Worm (Caenorhabditis elegans) whole organism, L4 larva: ENCODE measurements around the gene C05C10.2.

Experiments used
- F10B5.3 ChIP-seq: sonication (generic microtip); optimal IDR thresholded peaks from 2 replicates; lab custom pipeline; 2016; ENCODE audit warnings: mild to moderate bottlenecking, missing genetic modification characterization, missing compliant biosample characterization
- F26F4.8 ChIP-seq: fragments of 200-800 bp; sonication (Bioruptor generic); conservative IDR thresholded peaks from 2 replicates; pipeline ENCODE4 v1.3.6; 2022; ENCODE audit warnings: missing genetic modification characterization, missing compliant biosample characterization
- F49E8.2 ChIP-seq: sonication (generic microtip); optimal IDR thresholded peaks from 2 replicates; lab custom pipeline; 2016; ENCODE audit warnings: missing compliant biosample characterization, mild to moderate bottlenecking, missing genetic modification characterization, borderline replicate concordance
- R02D3.7 ChIP-seq: fragments of 150-350 bp; sonication (generic microtip); optimal IDR thresholded peaks from 3 replicates; lab custom pipeline; 2014; ENCODE audit warnings: missing biosample characterization, missing genetic modification characterization
- ZK546.5 ChIP-seq, 2 experiments: sonication (generic microtip); optimal IDR thresholded peaks; 2 replicates each; lab custom pipeline; 2017; ENCODE audit warnings: missing biosample characterization in 2 of 2, missing genetic modification characterization in 2 of 2
- attf-4 ChIP-seq: sonication (generic microtip); optimal IDR thresholded peaks from 3 replicates; lab custom pipeline; 2017; ENCODE audit warnings: missing biosample characterization, missing genetic modification characterization
- ceh-20 ChIP-seq: fragments of 200-800 bp; sonication (Bioruptor generic); IDR thresholded peaks from 2 replicates; pipeline ENCODE4 v1.3.6; 2022; ENCODE audit warnings: missing genetic modification reagents, missing genetic modification characterization, missing compliant biosample characterization
- ceh-32 ChIP-seq: sonication (generic microtip); optimal IDR thresholded peaks from 2 replicates; lab custom pipeline; 2016; ENCODE audit warnings: mild to moderate bottlenecking, missing genetic modification characterization, missing compliant biosample characterization; ENCODE audit not compliant: poor library complexity
- ceh-82 ChIP-seq: sonication (generic microtip); optimal IDR thresholded peaks from 2 replicates; lab custom pipeline; 2017; ENCODE audit warnings: missing biosample characterization, missing genetic modification characterization
- ces-1 ChIP-seq: fragments of 150-350 bp; sonication (generic microtip); optimal IDR thresholded peaks from 4 replicates; lab custom pipeline; 2014; ENCODE audit warnings: missing biosample characterization, missing genetic modification reagents, missing genetic modification characterization
- daf-12 ChIP-seq: fragments of 150-350 bp; optimal IDR thresholded peaks from 2 replicates; lab custom pipeline; 2014; ENCODE audit warnings: missing biosample characterization, missing genetic modification reagents, missing genetic modification characterization
- dmd-6 ChIP-seq: fragments of 200-800 bp; sonication (Bioruptor generic); IDR thresholded peaks from 2 replicates; pipeline ENCODE4 v1.3.6; 2022; ENCODE audit warnings: missing genetic modification reagents, missing genetic modification characterization, missing compliant biosample characterization
- dmd-8 ChIP-seq: fragments of 200-800 bp; sonication (Bioruptor generic); IDR thresholded peaks from 2 replicates; pipeline ENCODE4 v1.3.6; 2022; ENCODE audit warnings: missing genetic modification characterization, missing compliant biosample characterization
- dmd-9 ChIP-seq: fragments of 200-800 bp; sonication (Bioruptor generic); IDR thresholded peaks from 2 replicates; pipeline ENCODE4 v1.3.6; 2022; ENCODE audit warnings: missing genetic modification reagents, missing genetic modification characterization, missing compliant biosample characterization
- egl-27 ChIP-seq: sonication (generic microtip); optimal IDR thresholded peaks from 3 replicates; lab custom pipeline; 2017; ENCODE audit warnings: missing biosample characterization, missing genetic modification reagents, missing genetic modification characterization
- egl-43 ChIP-seq: fragments of 200-800 bp; sonication (Bioruptor generic); IDR thresholded peaks from 2 replicates; pipeline ENCODE4 v1.3.6; 2022; ENCODE audit warnings: missing genetic modification reagents, missing genetic modification characterization, missing compliant biosample characterization
- fos-1 ChIP-seq: fragments of 150-350 bp; optimal IDR thresholded peaks from 2 replicates; lab custom pipeline; 2014; ENCODE audit warnings: missing biosample characterization, missing genetic modification characterization
- gei-8 ChIP-seq: fragments of 200-800 bp; sonication (Bioruptor generic); optimal IDR thresholded peaks from 2 replicates; lab custom pipeline; 2018; ENCODE audit warnings: mild to moderate bottlenecking, missing genetic modification characterization, missing compliant biosample characterization
- hlh-30 ChIP-seq: sonication (generic microtip); optimal IDR thresholded peaks from 2 replicates; lab custom pipeline; 2017; ENCODE audit warnings: antibody characterized with exemption, mild to moderate bottlenecking, missing genetic modification characterization, missing compliant biosample characterization; ENCODE audit not compliant: insufficient read depth
- jun-1 ChIP-seq: fragments of 150-350 bp; optimal IDR thresholded peaks from 2 replicates; lab custom pipeline; 2014; ENCODE audit warnings: missing biosample characterization, missing genetic modification reagents, missing genetic modification characterization
- lin-1 ChIP-seq: fragments of 200-800 bp; sonication (Bioruptor generic); IDR thresholded peaks from 2 replicates; pipeline ENCODE4 v1.3.6; 2022; ENCODE audit warnings: missing genetic modification reagents, missing genetic modification characterization, missing compliant biosample characterization
- lin-15B ChIP-seq: fragments of 150-350 bp; sonication (generic microtip); optimal IDR thresholded peaks from 3 replicates; lab custom pipeline; 2014; ENCODE audit warnings: missing biosample characterization, missing genetic modification characterization
- lin-29 ChIP-seq: fragments of 200-800 bp; sonication (Bioruptor generic); IDR thresholded peaks from 2 replicates; pipeline ENCODE4 v1.3.6; 2022; ENCODE audit warnings: missing genetic modification reagents, missing genetic modification characterization, missing compliant biosample characterization
- lin-39 ChIP-seq: fragments of 150-350 bp; optimal IDR thresholded peaks from 2 replicates; lab custom pipeline; 2014; ENCODE audit warnings: missing biosample characterization, missing genetic modification reagents, missing genetic modification characterization
- madf-9 ChIP-seq: fragments of 200-800 bp; sonication (Bioruptor generic); conservative IDR thresholded peaks from 2 replicates; pipeline ENCODE4 v1.3.6; 2022; ENCODE audit warnings: missing genetic modification reagents, missing genetic modification characterization, missing compliant biosample characterization
- mdt-29 ChIP-seq: fragments of 200-800 bp; sonication (Bioruptor generic); IDR thresholded peaks from 2 replicates; pipeline ENCODE4 v1.3.6; 2022; ENCODE audit warnings: missing genetic modification reagents, missing genetic modification characterization, missing compliant biosample characterization
- mep-1 ChIP-seq: fragments of 150-350 bp; sonication (generic microtip); optimal IDR thresholded peaks from 3 replicates; lab custom pipeline; 2014; ENCODE audit warnings: missing biosample characterization, missing genetic modification characterization
- mes-2 ChIP-seq: sonication (generic microtip); optimal IDR thresholded peaks from 2 replicates; lab custom pipeline; 2016; ENCODE audit warnings: missing genotype, mild to moderate bottlenecking, missing genetic modification characterization, missing compliant biosample characterization; ENCODE audit not compliant: poor library complexity, severe bottlenecking
- mxl-2 ChIP-seq: fragments of 200-800 bp; sonication (Bioruptor generic); conservative IDR thresholded peaks from 2 replicates; pipeline ENCODE4 v1.3.6; 2022; ENCODE audit warnings: missing genetic modification reagents, missing genetic modification characterization, missing compliant biosample characterization
- mxl-3 ChIP-seq: fragments of 200-800 bp; sonication (Bioruptor generic); optimal IDR thresholded peaks from 2 replicates; lab custom pipeline; 2018; ENCODE audit warnings: mild to moderate bottlenecking, missing genetic modification characterization, missing compliant biosample characterization
- nhr-10 ChIP-seq: fragments of 150-350 bp; optimal IDR thresholded peaks from 2 replicates; lab custom pipeline; 2014; ENCODE audit warnings: missing biosample characterization, missing genetic modification characterization
- nhr-11 ChIP-seq: fragments of 150-350 bp; optimal IDR thresholded peaks from 2 replicates; lab custom pipeline; 2014; ENCODE audit warnings: missing biosample characterization, missing genetic modification characterization
- nhr-111 ChIP-seq: fragments of 200-800 bp; sonication (Bioruptor generic); optimal IDR thresholded peaks from 2 replicates; lab custom pipeline; 2018; ENCODE audit warnings: mild to moderate bottlenecking, missing genetic modification characterization, missing compliant biosample characterization
- nhr-25 ChIP-seq: sonication (generic microtip); optimal IDR thresholded peaks from 2 replicates; lab custom pipeline; 2017; ENCODE audit warnings: missing genetic modification characterization, mild to moderate bottlenecking, missing compliant biosample characterization, antibody characterized with exemption, moderate library complexity, borderline replicate concordance; ENCODE audit not compliant: insufficient read depth
- nhr-42 ChIP-seq: fragments of 200-800 bp; sonication (Bioruptor generic); IDR thresholded peaks from 2 replicates; pipeline ENCODE4 v1.3.6; 2022; ENCODE audit warnings: missing genetic modification characterization, missing compliant biosample characterization
- nhr-48 ChIP-seq: sonication (generic microtip); optimal IDR thresholded peaks from 2 replicates; lab custom pipeline; 2016; ENCODE audit warnings: mild to moderate bottlenecking, missing genetic modification characterization, missing compliant biosample characterization
- nhr-76 ChIP-seq: fragments of 150-350 bp; optimal IDR thresholded peaks from 2 replicates; lab custom pipeline; 2014; ENCODE audit warnings: missing biosample characterization, missing genetic modification characterization
- nhr-77 ChIP-seq: fragments of 150-350 bp; optimal IDR thresholded peaks from 2 replicates; lab custom pipeline; 2014; ENCODE audit warnings: missing biosample characterization, missing genetic modification characterization
- php-3 ChIP-seq: fragments of 200-800 bp; sonication (Bioruptor generic); IDR thresholded peaks from 2 replicates; pipeline ENCODE4 v1.3.6; 2022; ENCODE audit warnings: missing genetic modification reagents, missing genetic modification characterization, missing compliant biosample characterization
- pqm-1 ChIP-seq: sonication (generic microtip); optimal IDR thresholded peaks from 2 replicates; lab custom pipeline; 2017; ENCODE audit warnings: missing biosample characterization, missing genetic modification characterization
- rbr-2 ChIP-seq: sonication (generic microtip); optimal IDR thresholded peaks from 2 replicates; lab custom pipeline; 2016; ENCODE audit warnings: missing genotype, missing genetic modification characterization, missing compliant biosample characterization
- saeg-2 ChIP-seq: fragments of 200-800 bp; sonication (Bioruptor generic); IDR thresholded peaks from 2 replicates; pipeline ENCODE4 v1.3.6; 2022; ENCODE audit warnings: missing genetic modification reagents, missing genetic modification characterization, missing compliant biosample characterization
- sdz-12 ChIP-seq: fragments of 200-800 bp; sonication (Bioruptor generic); optimal IDR thresholded peaks from 2 replicates; lab custom pipeline; 2018; ENCODE audit warnings: mild to moderate bottlenecking, missing genetic modification characterization, missing compliant biosample characterization
- set-16 ChIP-seq: fragments of 200-800 bp; sonication (Bioruptor generic); IDR thresholded peaks from 2 replicates; pipeline ENCODE4 v1.3.6; 2022; ENCODE audit warnings: missing genetic modification reagents, missing genetic modification characterization, missing compliant biosample characterization
- snpc-4 ChIP-seq: fragments of 150-350 bp; optimal IDR thresholded peaks from 2 replicates; lab custom pipeline; 2014; ENCODE audit warnings: missing biosample characterization, missing genetic modification characterization
- spr-3 ChIP-seq: fragments of 200-800 bp; sonication (Bioruptor generic); optimal IDR thresholded peaks from 2 replicates; lab custom pipeline; 2018; ENCODE audit warnings: mild to moderate bottlenecking, missing genetic modification characterization, missing compliant biosample characterization
- tag-97 ChIP-seq: fragments of 200-800 bp; sonication (Bioruptor generic); IDR thresholded peaks from 2 replicates; pipeline ENCODE4 v1.3.6; 2022; ENCODE audit warnings: missing genetic modification characterization, missing compliant biosample characterization
- tra-1 ChIP-seq: fragments of 200-800 bp; sonication (Bioruptor generic); IDR thresholded peaks from 2 replicates; pipeline ENCODE4 v1.3.6; 2022; ENCODE audit warnings: missing genetic modification reagents, missing genetic modification characterization, missing compliant biosample characterization
- unc-130 ChIP-seq: sonication (generic microtip); optimal IDR thresholded peaks from 2 replicates; lab custom pipeline; 2016; ENCODE audit warnings: missing genetic modification reagents, missing genetic modification characterization, missing compliant biosample characterization
- vab-7 ChIP-seq: fragments of 200-800 bp; sonication (Bioruptor generic); IDR thresholded peaks from 2 replicates; pipeline ENCODE4 v1.3.6; 2022; ENCODE audit warnings: missing genetic modification reagents, missing genetic modification characterization, missing compliant biosample characterization
- zag-1 ChIP-seq: fragments of 150-350 bp; optimal IDR thresholded peaks from 2 replicates; lab custom pipeline; 2014; ENCODE audit warnings: missing biosample characterization, missing genetic modification characterization
- zfp-2 ChIP-seq: sonication (generic microtip); optimal IDR thresholded peaks from 2 replicates; lab custom pipeline; 2016; ENCODE audit warnings: mild to moderate bottlenecking, missing genetic modification characterization, missing compliant biosample characterization
- ztf-11 ChIP-seq: fragments of 150-350 bp; optimal IDR thresholded peaks from 2 replicates; lab custom pipeline; 2014; ENCODE audit warnings: missing biosample characterization, missing genetic modification characterization

The C05C10.2 gene

DNA sequence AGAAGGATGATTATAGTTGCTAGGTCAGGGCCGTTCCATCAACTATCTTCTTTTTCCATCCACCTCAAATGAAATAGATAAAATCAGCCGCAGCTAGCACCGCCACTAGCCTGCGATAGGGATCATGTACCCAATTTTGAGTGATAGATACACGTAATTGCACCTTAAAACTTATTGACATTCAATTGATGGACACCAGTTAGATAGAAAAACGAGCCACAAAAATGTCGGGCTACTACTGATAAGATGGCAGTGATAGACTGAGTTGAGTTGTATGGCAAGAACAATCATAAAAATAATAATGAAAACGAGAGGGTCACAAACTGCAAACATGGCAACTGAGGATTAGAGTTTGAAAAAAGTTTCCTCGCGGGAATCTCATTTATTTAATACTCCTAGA lies 30.2 kb upstream of the C05C10.2 start (continued):
- TF ChIP-seq egl-43: no peak
- no peak for TF ChIP-seq lin-15B (tag; lab: Kevin White, UChicago)
- 0 out of 2 replicates have a peak, but pooled peaks have one; percentile 41 for TF ChIP-seq lin-1 (GFP tag; lab: Robert Waterston, UW)
- no peak for TF ChIP-seq unc-130
- peak; percentile 72 for TF ChIP-seq pqm-1 (tag; lab: Kevin White, UChicago)
- TF ChIP-seq rbr-2 (tag; lab: Kevin White, UChicago): no peak
- no peak for TF ChIP-seq dmd-9
- no peak for TF ChIP-seq mxl-2
- no peak for TF ChIP-seq lin-29 (GFP tag; lab: Robert Waterston, UW)
- TF ChIP-seq mep-1 (tag; lab: Kevin White, UChicago): no peak
- TF ChIP-seq sdz-12 (GFP tag; lab: Kevin White, UChicago): no peak
- TF ChIP-seq nhr-48: peak; percentile 69
- no peak for TF ChIP-seq zag-1 (tag; lab: Kevin White, UChicago)
- TF ChIP-seq spr-3 (GFP tag; lab: Kevin White, UChicago): no peak
- TF ChIP-seq set-16 (GFP tag; lab: Robert Waterston, UW): no peak
- no peak for TF ChIP-seq egl-27 (tag; lab: Kevin White, UChicago)
- TF ChIP-seq php-3 (GFP tag; lab: Robert Waterston, UW): peak; percentile 86
- TF ChIP-seq zfp-2: no peak
- no peak for TF ChIP-seq ceh-82 (tag; lab: Kevin White, UChicago)
- no peak for TF ChIP-seq dmd-8 (GFP tag; lab: Robert Waterston, UW)
- TF ChIP-seq mdt-29: no peak
- peak; percentile 79 for TF ChIP-seq tra-1
- TF ChIP-seq tag-97 (GFP tag; lab: Robert Waterston, UW): no peak
- no peak for TF ChIP-seq nhr-25 (tag; lab: Kevin White, UChicago)
- no peak for TF ChIP-seq attf-4 (tag; lab: Kevin White, UChicago)
- TF ChIP-seq nhr-77 (tag; lab: Kevin White, UChicago): no peak
- no peak for TF ChIP-seq ces-1 (GFP tag; lab: Kevin White, UChicago)
- TF ChIP-seq ztf-11 (tag; lab: Kevin White, UChicago): no peak
- TF ChIP-seq ceh-32: no peak
- TF ChIP-seq R02D3.7: no peak
- TF ChIP-seq dmd-6 (GFP tag; lab: Robert Waterston, UW): peak; percentile 94

- TF ChIP-seq nhr-11: peak; percentile 67
- no peak for TF ChIP-seq nhr-10 (tag; lab: Kevin White, UChicago)
- no peak for TF ChIP-seq nhr-111 (GFP tag; lab: Kevin White, UChicago)
- TF ChIP-seq vab-7 (GFP tag; lab: Robert Waterston, UW): no peak
- TF ChIP-seq ceh-20: no peak
- no peak for TF ChIP-seq F10B5.3 (tag; lab: Kevin White, UChicago)
- TF ChIP-seq mes-2 (tag; lab: Kevin White, UChicago): peak; percentile 68
- TF ChIP-seq fos-1 (tag; lab: Kevin White, UChicago): no peak
- no peak for TF ChIP-seq lin-39 (tag; lab: Kevin White, UChicago)
- TF ChIP-seq jun-1 (tag; lab: Kevin White, UChicago): no peak
- no peak for TF ChIP-seq ZK546.5 (tag; optimal IDR thresholded peaks at IDR 0.05; lab: Kevin White, UChicago)
- TF ChIP-seq hlh-30: peak; percentile 45
- no peak for TF ChIP-seq gei-8 (GFP tag; lab: Kevin White, UChicago)
- peak; percentile 20 for TF ChIP-seq rbr-2 (tag; lab: Kevin White, UChicago)
- no peak for TF ChIP-seq nhr-42 (GFP tag; lab: Robert Waterston, UW)
- no peak for TF ChIP-seq ztf-11 (tag; lab: Kevin White, UChicago)
- TF ChIP-seq daf-12 (tag; lab: Kevin White, UChicago): no peak
- TF ChIP-seq nhr-76 (tag; lab: Kevin White, UChicago): no peak
- no peak for TF ChIP-seq snpc-4
- TF ChIP-seq mxl-3: no peak
- TF ChIP-seq madf-9 (GFP tag; lab: Robert Waterston, UW): no peak
- TF ChIP-seq saeg-2 (GFP tag; lab: Robert Waterston, UW): no peak
- no peak for TF ChIP-seq lin-15B (tag; lab: Kevin White, UChicago)
- TF ChIP-seq F26F4.8 (GFP tag; lab: Robert Waterston, UW): no peak
- TF ChIP-seq F49E8.2: no peak
Measured at ce11 chrII:9892409-9892808, 29.6 kb upstream of the C05C10.2 start, which contains the start of gene C08H9.16. TSS of gene C08H9.16 (plus strand) at chrII:9892778.
